Worm (Caenorhabditis elegans) whole organism, L3 larva: ENCODE results near the gene str-115.

Experiments used
- R02D3.7 ChIP-seq: fragments of 150-350 bp; optimal IDR thresholded peaks from 2 replicates; lab custom pipeline; 2014; ENCODE audit warnings: missing biosample characterization, missing genetic modification characterization
- ama-1 ChIP-seq: fragments of 150-350 bp; optimal IDR thresholded peaks from 2 replicates; lab custom pipeline; 2018
- elt-3 ChIP-seq, 3 experiments: fragments of 150-350 bp in 1 of 3; sonication (generic microtip) in 2 of 3; optimal IDR thresholded peaks; 2 replicates in 2 of 3; 4 replicates in 1 of 3; lab custom pipeline; 2014 to 2017; ENCODE audit warnings: missing biosample characterization in 3 of 3, missing genetic modification characterization in 3 of 3
- jun-1 ChIP-seq: fragments of 150-350 bp; optimal IDR thresholded peaks from 2 replicates; lab custom pipeline; 2014; ENCODE audit warnings: missing biosample characterization, missing genetic modification reagents, missing genetic modification characterization
- lin-15B ChIP-seq: fragments of 150-350 bp; optimal IDR thresholded peaks from 2 replicates; lab custom pipeline; 2014; ENCODE audit warnings: missing biosample characterization, missing genetic modification characterization
- mdl-1 ChIP-seq: fragments of 150-350 bp; optimal IDR thresholded peaks from 2 replicates; lab custom pipeline; 2014; ENCODE audit warnings: missing biosample characterization, missing genetic modification characterization
- nhr-237 ChIP-seq: fragments of 150-350 bp; optimal IDR thresholded peaks from 2 replicates; lab custom pipeline; 2014; ENCODE audit warnings: missing biosample characterization, missing genetic modification characterization
- nhr-67 ChIP-seq: fragments of 150-350 bp; optimal IDR thresholded peaks from 2 replicates; lab custom pipeline; 2014; ENCODE audit warnings: missing biosample characterization, missing genetic modification characterization
- nhr-76 ChIP-seq: fragments of 150-350 bp; sonication (generic microtip); optimal IDR thresholded peaks from 5 replicates; lab custom pipeline; 2014; ENCODE audit warnings: missing biosample characterization, missing genetic modification characterization
- pqm-1 ChIP-seq: fragments of 150-350 bp; optimal IDR thresholded peaks from 2 replicates; lab custom pipeline; 2017; ENCODE audit warnings: missing biosample characterization, missing genetic modification characterization, inconsistent platforms
- tbx-2 ChIP-seq: sonication (generic microtip); optimal IDR thresholded peaks from 2 replicates; lab custom pipeline; 2016; ENCODE audit warnings: mild to moderate bottlenecking, missing genetic modification characterization, missing compliant biosample characterization
- unc-62 ChIP-seq: fragments of 150-350 bp; sonication (generic microtip); optimal IDR thresholded peaks from 4 replicates; lab custom pipeline; 2014; ENCODE audit warnings: missing biosample characterization, missing genetic modification reagents, missing genetic modification characterization

ce11 chrV:11302698-11303097, 33.8 kb downstream of the str-115 start, which contains the start of gene srh-46:
- no peak for TF ChIP-seq pqm-1
- no peak for TF ChIP-seq jun-1
- no peak for TF ChIP-seq R02D3.7 (tag; lab: Kevin White, UChicago)
- no peak for TF ChIP-seq nhr-76 (tag; lab: Kevin White, UChicago)
- no peak for TF ChIP-seq nhr-67 (tag; lab: Kevin White, UChicago)
- TF ChIP-seq ama-1: no peak
- no peak for TF ChIP-seq nhr-237 (tag; lab: Kevin White, UChicago)
- TF ChIP-seq unc-62: no peak
- no peak for TF ChIP-seq lin-15B (tag; lab: Kevin White, UChicago)
- no peak for TF ChIP-seq mdl-1 (tag; lab: Kevin White, UChicago)
- TF ChIP-seq elt-3 (tag; optimal IDR thresholded peaks at IDR 0.05; lab: Kevin White, UChicago): no peak
- no peak for TF ChIP-seq tbx-2
